Fruit fly (Drosophila melanogaster) Kc167 (cell line): ENCODE results near the gene Ilp6.

Source experiments
- Myc ChIP-seq: fragments of >200 bp; optimal IDR thresholded peaks from 2 replicates; lab custom pipeline; 2017; ENCODE audit warnings: missing external identifiers
- Sin3A ChIP-seq: fragments of >200 bp; optimal IDR thresholded peaks from 2 replicates; lab custom pipeline; 2018; ENCODE audit warnings: missing external identifiers
- h ChIP-seq: fragments of >200 bp; optimal IDR thresholded peaks from 3 replicates; lab custom pipeline; 2018; ENCODE audit warnings: missing external identifiers
- insv ChIP-seq: fragments of >200 bp; optimal IDR thresholded peaks from 3 replicates; lab custom pipeline; 2018; ENCODE audit warnings: missing external identifiers
- psq ChIP-seq: fragments of >200 bp; optimal IDR thresholded peaks from 2 replicates; lab custom pipeline; 2017; ENCODE audit warnings: missing external identifiers
- ttk ChIP-seq: sonication (Bioruptor generic); optimal IDR thresholded peaks from 2 replicates; lab custom pipeline; 2017; ENCODE audit warnings: missing external identifiers

The Ilp6 gene

dm6 chrX:2350228-2350564, 15.7 kb upstream of the Ilp6 start:
- no peak for TF ChIP-seq insv (lab: Kevin White, UChicago)
- no peak for TF ChIP-seq ttk (lab: Kevin White, UChicago)
- TF ChIP-seq psq (lab: Kevin White, UChicago) = no peak
- TF ChIP-seq Sin3A (lab: Kevin White, UChicago) = no peak
- no peak for TF ChIP-seq Myc (lab: Kevin White, UChicago)
- no peak for TF ChIP-seq h

- no peak for TF ChIP-seq Myc (lab: Kevin White, UChicago)
- no peak for TF ChIP-seq psq (lab: Kevin White, UChicago)
Observed at dm6 chrX:2349510-2350227, 15.2 kb upstream of the Ilp6 start.

- TF ChIP-seq Sin3A (lab: Kevin White, UChicago) (no peak), h (no peak), psq (lab: Kevin White, UChicago) (no peak), ttk (lab: Kevin White, UChicago) (no peak), Myc (lab: Kevin White, UChicago) (no peak), insv (lab: Kevin White, UChicago) (no peak)
Observed at dm6 chrX:2344370-2344769, 9.9 kb upstream of the Ilp6 start, which contains the start of gene mRpL14. Gene mRpL14, minus strand, starts transcription at chrX:2344649.

dm6 chrX:2340009-2340733, 5.7 kb upstream of the Ilp6 start:
- TF ChIP-seq psq (lab: Kevin White, UChicago) (no peak), insv (lab: Kevin White, UChicago) (no peak), h (no peak), Sin3A (lab: Kevin White, UChicago) (no peak), ttk (lab: Kevin White, UChicago) (no peak), Myc (lab: Kevin White, UChicago) (no peak)

dm6 chrX:2337184-2337583, 2.7 kb upstream of the Ilp6 start:
- TF ChIP-seq ttk (lab: Kevin White, UChicago) (no peak), insv (lab: Kevin White, UChicago) (no peak)

dm6 chrX:2336428-2336827, 2.0 kb upstream of the Ilp6 start:
- TF ChIP-seq h (no peak), insv (lab: Kevin White, UChicago) (no peak)

dm6 chrX:2334025-2334424, 433 bp downstream of the Ilp6 start:
- TF ChIP-seq ttk (lab: Kevin White, UChicago) = no peak
- no peak for TF ChIP-seq Sin3A (lab: Kevin White, UChicago)
- TF ChIP-seq Myc (lab: Kevin White, UChicago) = no peak
- no peak for TF ChIP-seq insv (lab: Kevin White, UChicago)
- TF ChIP-seq psq (lab: Kevin White, UChicago) = no peak
- no peak for TF ChIP-seq h

- TF ChIP-seq h (no peak), Myc (lab: Kevin White, UChicago) (no peak), Sin3A (lab: Kevin White, UChicago) (no peak), ttk (lab: Kevin White, UChicago) (no peak), psq (lab: Kevin White, UChicago) (no peak), insv (lab: Kevin White, UChicago) (no peak)
Observed at dm6 chrX:2332784-2333183, 1.7 kb downstream of the Ilp6 start.

dm6 chrX:2329312-2329711, 5.1 kb downstream of the Ilp6 start:
- TF ChIP-seq ttk (lab: Kevin White, UChicago) = no peak
- TF ChIP-seq psq (lab: Kevin White, UChicago) = no peak
- no peak for TF ChIP-seq h
- TF ChIP-seq insv (lab: Kevin White, UChicago) = no peak
- TF ChIP-seq Sin3A (lab: Kevin White, UChicago) = no peak
- no peak for TF ChIP-seq Myc (lab: Kevin White, UChicago)

- TF ChIP-seq Myc (lab: Kevin White, UChicago) (no peak), insv (lab: Kevin White, UChicago) (no peak), ttk (lab: Kevin White, UChicago) (no peak), Sin3A (lab: Kevin White, UChicago) (no peak), psq (lab: Kevin White, UChicago) (no peak), h (no peak)
Observed at dm6 chrX:2326828-2327227, 7.6 kb downstream of the Ilp6 start, which contains the start of gene CG2854. Gene CG2854, plus strand, starts transcription at chrX:2327128.

dm6 chrX:2325658-2326245, 8.7 kb downstream of the Ilp6 start, which contains the start of gene CG14050:
Gene CG14050, minus strand, starts transcription at chrX:2326217.
- TF ChIP-seq insv (lab: Kevin White, UChicago) (no peak), Myc (lab: Kevin White, UChicago) (no peak), Sin3A (lab: Kevin White, UChicago) (no peak), psq (lab: Kevin White, UChicago) (no peak), h (no peak), ttk (lab: Kevin White, UChicago) (no peak)
